Worm (Caenorhabditis elegans) whole organism, L1 larva: ENCODE results near the gene Y71H2AM.3.
A peak's percentile ranks its signal among the peaks of the same experiment; 100 is the strongest.

ENCODE experiments used
- egl-27 ChIP-seq, 2 experiments: fragments of 150-350 bp in 1 of 2; sonication (generic microtip); optimal IDR thresholded peaks; 3 replicates each; lab custom pipeline; 2017 to 2018; ENCODE audit warnings: missing biosample characterization in 2 of 2, missing genetic modification characterization in 2 of 2, missing genetic modification reagents in 2 of 2
- elt-3 ChIP-seq, 6 experiments: fragments of 150-350 bp in 1 of 6; sonication (generic microtip); optimal IDR thresholded peaks; 2 replicates each; lab custom pipeline; 2017 to 2018; ENCODE audit warnings: missing biosample characterization in 6 of 6, missing genetic modification characterization in 6 of 6, inconsistent platforms in 1 of 6
- fos-1 ChIP-seq: fragments of 150-350 bp; optimal IDR thresholded peaks from 2 replicates; lab custom pipeline; 2014; ENCODE audit warnings: missing biosample characterization, missing genetic modification characterization
- mab-9 ChIP-seq: fragments of 200-800 bp; sonication (Bioruptor generic); IDR thresholded peaks from 2 replicates; pipeline ENCODE4 v1.3.6; 2022; ENCODE audit warnings: missing genetic modification reagents, missing genetic modification characterization, missing compliant biosample characterization
- nhr-237 ChIP-seq: fragments of 150-350 bp; optimal IDR thresholded peaks from 2 replicates; lab custom pipeline; 2014; ENCODE audit warnings: missing biosample characterization, missing genetic modification characterization
- nhr-28 ChIP-seq: fragments of 150-350 bp; optimal IDR thresholded peaks from 2 replicates; lab custom pipeline; 2014; ENCODE audit warnings: missing biosample characterization, missing genetic modification characterization
- nhr-76 ChIP-seq: sonication (generic microtip); optimal IDR thresholded peaks from 2 replicates; lab custom pipeline; 2017; ENCODE audit warnings: missing biosample characterization, missing genetic modification characterization
- nhr-77 ChIP-seq: fragments of 150-350 bp; optimal IDR thresholded peaks from 2 replicates; lab custom pipeline; 2014; ENCODE audit warnings: missing biosample characterization, missing genetic modification characterization
- unc-130 ChIP-seq: fragments of 150-350 bp; optimal IDR thresholded peaks from 2 replicates; lab custom pipeline; 2017; ENCODE audit warnings: missing biosample characterization, missing genetic modification characterization, inconsistent platforms
- ztf-11 ChIP-seq, 2 experiments: sonication (generic microtip); optimal IDR thresholded peaks; 2 replicates each; lab custom pipeline; 2016 to 2017; ENCODE audit warnings: missing genetic modification characterization in 2 of 2, missing biosample characterization in 1 of 2, missing compliant biosample characterization in 1 of 2

DNA sequence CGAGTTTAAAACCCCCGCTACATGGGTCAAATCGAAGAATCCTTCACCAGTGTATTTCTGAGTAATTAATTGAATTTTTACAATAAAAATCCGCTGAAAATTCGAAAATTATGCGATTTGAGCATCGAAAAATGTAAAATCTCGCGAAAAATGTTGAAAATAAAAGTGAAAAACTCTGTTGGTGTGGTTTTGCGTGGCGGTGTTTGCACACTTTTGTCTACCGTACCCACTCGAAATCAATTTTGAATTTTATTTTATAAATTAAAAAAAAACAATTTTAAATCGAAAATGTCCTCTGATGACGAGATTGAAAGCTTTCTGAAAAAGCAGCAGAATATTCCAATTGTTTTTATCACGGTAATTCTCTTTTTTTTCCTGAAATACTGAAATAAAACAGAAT lies 24.4 kb upstream of the Y71H2AM.3 start, which contains the start of gene Y71H2AM.6:
- TF ChIP-seq ztf-11 (tag; optimal IDR thresholded peaks at IDR 0.05; lab: Kevin White, UChicago), result no peak
- TF ChIP-seq unc-130, result peak; percentile 44
- TF ChIP-seq mab-9 (GFP tag; lab: Robert Waterston, UW), result no peak
- no peak for TF ChIP-seq nhr-76 (tag; lab: Kevin White, UChicago)
- no peak for TF ChIP-seq nhr-237
- TF ChIP-seq egl-27 (tag; optimal IDR thresholded peaks at IDR 0.05; lab: Kevin White, UChicago), result no peak
- TF ChIP-seq elt-3 (tag; optimal IDR thresholded peaks at IDR 0.05; lab: Kevin White, UChicago), result peak in 1 of 6 experiments; percentile 4
- no peak for TF ChIP-seq nhr-28 (tag; lab: Kevin White, UChicago)
- no peak for TF ChIP-seq nhr-77 (tag; lab: Kevin White, UChicago)
- peak; percentile 23 for TF ChIP-seq fos-1
